Worm (Caenorhabditis elegans) whole organism, L2 larva: Measurements from ENCODE around the gene cpt-5.
A peak's percentile ranks its signal among the peaks of the same experiment; 100 is the strongest.

ENCODE experiments used
- ama-1 ChIP-seq: fragments of 150-350 bp; optimal IDR thresholded peaks from 2 replicates; lab custom pipeline; 2018; ENCODE audit warnings: inconsistent platforms
- elt-3 ChIP-seq: sonication (generic microtip); optimal IDR thresholded peaks from 2 replicates; lab custom pipeline; 2017; ENCODE audit warnings: missing biosample characterization, missing genetic modification characterization
- lin-13 ChIP-seq: fragments of 150-350 bp; optimal IDR thresholded peaks from 2 replicates; lab custom pipeline; 2014; ENCODE audit warnings: missing biosample characterization, missing genetic modification reagents, missing genetic modification characterization
- lin-39 ChIP-seq: fragments of 150-350 bp; optimal IDR thresholded peaks from 2 replicates; lab custom pipeline; 2014; ENCODE audit warnings: missing biosample characterization, missing genetic modification reagents, missing genetic modification characterization
- nhr-10 ChIP-seq: sonication (generic microtip); optimal IDR thresholded peaks from 2 replicates; lab custom pipeline; 2017; ENCODE audit warnings: missing biosample characterization, missing genetic modification characterization
- nhr-25 ChIP-seq: fragments of 150-350 bp; sonication (generic microtip); optimal IDR thresholded peaks from 3 replicates; lab custom pipeline; 2014; ENCODE audit warnings: missing biosample characterization, missing genetic modification characterization
- skn-1 ChIP-seq: sonication (generic microtip); optimal IDR thresholded peaks from 2 replicates; lab custom pipeline; 2017; ENCODE audit warnings: missing biosample characterization, missing genetic modification characterization
- unc-62 ChIP-seq: fragments of 150-350 bp; optimal IDR thresholded peaks from 2 replicates; lab custom pipeline; 2014; ENCODE audit warnings: missing biosample characterization, missing genetic modification reagents, missing genetic modification characterization
- ztf-11 ChIP-seq: sonication (generic microtip); optimal IDR thresholded peaks from 2 replicates; lab custom pipeline; 2017; ENCODE audit warnings: missing biosample characterization, missing genetic modification characterization
- ztf-4 ChIP-seq: fragments of 150-350 bp; optimal IDR thresholded peaks from 2 replicates; lab custom pipeline; 2014; ENCODE audit warnings: missing biosample characterization, missing genetic modification characterization

DNA sequence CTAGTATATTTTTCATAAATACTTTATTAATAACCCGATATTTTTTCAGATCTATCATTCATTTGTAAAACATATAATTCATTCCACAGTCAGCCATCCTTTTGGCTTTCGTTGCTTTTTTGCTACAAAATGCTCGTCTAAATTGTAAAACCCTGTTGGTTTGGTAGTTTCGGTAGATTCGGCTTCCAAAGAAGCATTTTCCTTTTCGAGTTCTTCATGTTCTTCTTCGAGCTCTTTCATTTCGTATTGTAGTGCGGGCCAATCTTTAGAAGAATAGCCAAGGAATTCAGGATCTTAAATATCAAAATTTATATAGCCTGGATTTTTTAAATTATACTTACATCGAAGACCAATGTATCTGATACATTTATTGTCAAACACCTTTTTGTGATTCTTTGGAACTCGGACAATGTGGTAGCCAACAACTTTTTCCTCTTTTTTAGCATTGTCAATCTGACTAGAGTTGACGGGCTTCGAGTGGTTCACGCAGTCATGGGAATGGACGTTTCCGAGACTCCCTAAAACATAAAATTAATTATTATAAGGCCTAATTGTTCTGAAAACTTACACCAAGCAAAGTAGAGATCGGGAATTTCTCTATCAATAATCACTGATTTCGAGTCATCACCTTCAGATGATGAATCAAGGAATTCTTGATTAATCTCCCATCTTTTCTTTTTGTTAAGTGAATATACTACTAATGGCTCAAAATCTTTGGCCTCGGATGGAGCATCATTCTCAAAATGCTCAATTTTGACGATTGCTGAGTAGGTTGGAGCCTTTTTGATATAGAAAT lies 35.3 kb downstream of the cpt-5 start:
- TF ChIP-seq ztf-4 (peak; percentile 66), nhr-25 (tag; lab: Kevin White, UChicago) (no peak), nhr-10 (tag; lab: Kevin White, UChicago) (no peak), lin-39 (tag; lab: Kevin White, UChicago) (no peak), lin-13 (GFP tag; lab: Kevin White, UChicago) (no peak), skn-1 (tag; lab: Kevin White, UChicago) (no peak), elt-3 (no peak), ama-1 (peak; percentile 92), unc-62 (GFP tag; lab: Kevin White, UChicago) (no peak), ztf-11 (no peak)
